Fruit fly (Drosophila melanogaster): ENCODE data around the gene CG33658.

CG33658 gene

dm6 chr3R:24829887-24830351, 11.0 kb downstream of the CG33658 start, which contains the start of the genes Kaz and CG43273 (continued):
- TF ChIP-seq slp2 (GFP tag; optimal IDR thresholded peaks at IDR 0.05) (no peak), Dp (GFP tag; optimal IDR thresholded peaks at IDR 0.05) (peak; percentile 1), CG18599 (GFP tag; optimal IDR thresholded peaks at IDR 0.05) (peak; percentile 67), Awh (GFP tag; IDR thresholded peaks at IDR 0.05) (no peak), CG1603 (tag; optimal IDR thresholded peaks at IDR 0.05) (no peak), crol (GFP tag; IDR thresholded peaks at IDR 0.05) (no peak), CG7963 (GFP tag; IDR thresholded peaks at IDR 0.05; ENCODE audit: partially characterized antibody) (no peak), CG12659 (GFP tag; optimal IDR thresholded peaks at IDR 0.05) (peak; percentile 68), vnd (GFP tag; IDR thresholded peaks at IDR 0.05; ENCODE audit: partially characterized antibody) (no peak), CG33557 (GFP tag; optimal IDR thresholded peaks at IDR 0.05) (peak; percentile 55), cas (GFP tag; IDR thresholded peaks at IDR 0.05) (no peak), CG2199 (GFP tag; IDR thresholded peaks at IDR 0.05) (no peak), CG1792 (GFP tag; optimal IDR thresholded peaks at IDR 0.05) (no peak), org-1 (GFP tag; optimal IDR thresholded peaks at IDR 0.05) (no peak), CG4617 (GFP tag; optimal IDR thresholded peaks at IDR 0.05; ENCODE audit: borderline replicate concordance) (peak; percentile 57), dan (GFP tag; IDR thresholded peaks at IDR 0.05) (no peak), Oli (tag; optimal IDR thresholded peaks at IDR 0.05) (peak; percentile 44), wdn (GFP tag; IDR thresholded peaks at IDR 0.05) (0 out of 2 replicates have a peak, but pooled peaks have one; percentile 19), CG11398 (GFP tag; optimal IDR thresholded peaks at IDR 0.05) (no peak), CG10209 (GFP tag; optimal IDR thresholded peaks at IDR 0.05) (peak; percentile 37), CG7357 (GFP tag; IDR thresholded peaks at IDR 0.05) (no peak), h (optimal IDR thresholded peaks at IDR 0.05) (no peak), ind (GFP tag; optimal IDR thresholded peaks at IDR 0.05) (peak; percentile 56), cato (GFP tag; optimal IDR thresholded peaks at IDR 0.05; ENCODE audit: borderline replicate concordance) (peak; percentile 15), CG30403 (GFP tag; optimal IDR thresholded peaks at IDR 0.05) (peak; percentile 77), CG17612 (GFP tag; IDR thresholded peaks at IDR 0.05) (no peak), NC2β (GFP tag; optimal IDR thresholded peaks at IDR 0.05) (no peak), CG15479 (GFP tag; optimal IDR thresholded peaks at IDR 0.05) (no peak), Hr51 (GFP tag; optimal IDR thresholded peaks at IDR 0.05) (peak in 1 of 2 experiments; percentile 13), CG10979 (tag; optimal IDR thresholded peaks at IDR 0.05) (peak; percentile 56), hb (GFP tag; IDR thresholded peaks at IDR 0.05; ENCODE audit: partially characterized antibody) (no peak), CG18011 (GFP tag; optimal IDR thresholded peaks at IDR 0.05) (peak; percentile 57), Dip3 (GFP tag; optimal IDR thresholded peaks at IDR 0.05) (no peak), nom (GFP tag; optimal IDR thresholded peaks at IDR 0.05) (no peak), aop (GFP tag; IDR thresholded peaks at IDR 0.05) (no peak), Dref (GFP tag; IDR thresholded peaks at IDR 0.05) (no peak), CG12104 (GFP tag; optimal IDR thresholded peaks at IDR 0.05) (peak; percentile 0), Eip74EF (GFP tag; optimal IDR thresholded peaks at IDR 0.05) (no peak), CG11696 (GFP tag; IDR thresholded peaks at IDR 0.05) (no peak), Xrp1 (GFP tag; IDR thresholded peaks at IDR 0.05) (peak; percentile 40; the same call in 1 of the 2 replicates), HLH4C (GFP tag; IDR thresholded peaks at IDR 0.05; ENCODE audit: partially characterized antibody) (no peak), dimm (GFP tag; IDR thresholded peaks at IDR 0.05) (no peak), CG13894 (tag; optimal IDR thresholded peaks at IDR 0.05) (no peak), fu2 (GFP tag; optimal IDR thresholded peaks at IDR 0.05) (no peak), crp (GFP tag; optimal IDR thresholded peaks at IDR 0.05) (peak; percentile 34 to 89), CG17186 (GFP tag; optimal IDR thresholded peaks at IDR 0.05) (peak; percentile 44), CG16779 (GFP tag; IDR thresholded peaks at IDR 0.05) (no peak), ssp (GFP tag; IDR thresholded peaks at IDR 0.05) (0 out of 2 replicates have a peak, but pooled peaks have one; percentile 27), Drgx (GFP tag; IDR thresholded peaks at IDR 0.05) (no peak), CG16813 (GFP tag; IDR thresholded peaks at IDR 0.05; ENCODE audit: partially characterized antibody) (no peak)
